Fruit fly (Drosophila melanogaster) whole organism, embryonic: ENCODE measurements around the gene CG5180.

ENCODE experiments used
- Asciz ChIP-seq: fragments of 200-800 bp; sonication (Bioruptor generic); optimal IDR thresholded peaks from 2 replicates; lab custom pipeline; 2017; ENCODE audit warnings: missing biosample characterization, mild to moderate bottlenecking, missing genetic modification characterization, missing genetic modification reagents
- Atf3 ChIP-seq: fragments of 200-800 bp; sonication (Bioruptor generic); optimal IDR thresholded peaks from 3 replicates; lab custom pipeline; 2016; ENCODE audit warnings: missing biosample characterization, missing genetic modification characterization
- BtbVII ChIP-seq: fragments of 200-800 bp; sonication (Bioruptor generic); optimal IDR thresholded peaks from 3 replicates; lab custom pipeline; 2017; ENCODE audit warnings: missing biosample characterization, mild to moderate bottlenecking, missing genetic modification characterization
- C15 ChIP-seq: fragments of 200-800 bp; sonication (Bioruptor generic); IDR thresholded peaks from 3 replicates; pipeline ENCODE4 v1.3.6; 2022; ENCODE audit warnings: missing biosample characterization, missing genetic modification characterization
- CG10274 ChIP-seq: fragments of 200-800 bp; sonication (Bioruptor generic); optimal IDR thresholded peaks from 3 replicates; lab custom pipeline; 2017; ENCODE audit warnings: missing biosample characterization, mild to moderate bottlenecking, missing genetic modification characterization
- CG10543 ChIP-seq: fragments of 200-800 bp; sonication (Bioruptor generic); optimal IDR thresholded peaks from 3 replicates; lab custom pipeline; 2017; ENCODE audit warnings: missing biosample characterization, mild to moderate bottlenecking, missing genetic modification characterization, moderate library complexity
- CG10654 ChIP-seq: fragments of 200-800 bp; sonication (Bioruptor generic); optimal IDR thresholded peaks from 2 replicates; lab custom pipeline; 2016; ENCODE audit warnings: missing biosample characterization, missing genetic modification characterization
- CG11456 ChIP-seq: fragments of 200-800 bp; sonication (Bioruptor generic); IDR thresholded peaks from 3 replicates; pipeline ENCODE4 v1.3.6; 2022; ENCODE audit warnings: missing biosample characterization, missing genetic modification characterization
- CG12744 ChIP-seq: fragments of 200-800 bp; sonication (Bioruptor generic); optimal IDR thresholded peaks from 2 replicates; lab custom pipeline; 2016; ENCODE audit warnings: missing biosample characterization, missing genetic modification characterization
- CG14710 ChIP-seq: fragments of 200-800 bp; sonication (Bioruptor generic); optimal IDR thresholded peaks from 3 replicates; lab custom pipeline; 2019; ENCODE audit warnings: missing biosample characterization, mild to moderate bottlenecking, missing genetic modification characterization, moderate library complexity
- CG17568 ChIP-seq: fragments of 200-800 bp; sonication (Bioruptor generic); optimal IDR thresholded peaks from 2 replicates; lab custom pipeline; 2018; ENCODE audit warnings: missing biosample characterization, mild to moderate bottlenecking, missing genetic modification characterization, moderate library complexity
- CG2199 ChIP-seq: fragments of 200-800 bp; sonication (Bioruptor generic); IDR thresholded peaks from 3 replicates; pipeline ENCODE4 v1.3.6; 2022; ENCODE audit warnings: missing biosample characterization, missing genetic modification characterization
- CG2875 ChIP-seq: fragments of 200-800 bp; sonication (Bioruptor generic); optimal IDR thresholded peaks from 2 replicates; lab custom pipeline; 2017; ENCODE audit warnings: missing biosample characterization, mild to moderate bottlenecking, missing genetic modification characterization, missing genetic modification reagents
- CG30431 ChIP-seq: fragments of 200-800 bp; sonication (Bioruptor generic); optimal IDR thresholded peaks from 2 replicates; lab custom pipeline; 2017; ENCODE audit warnings: missing biosample characterization, missing genetic modification characterization
- CG31441 ChIP-seq: fragments of 200-800 bp; sonication (Bioruptor generic); IDR thresholded peaks from 2 replicates; pipeline ENCODE4 v1.3.6; 2022; ENCODE audit warnings: missing biosample characterization, missing genetic modification characterization
- CG3838 ChIP-seq: fragments of 200-800 bp; sonication (Bioruptor generic); optimal IDR thresholded peaks from 3 replicates; lab custom pipeline; 2016; ENCODE audit warnings: missing biosample characterization, missing genetic modification characterization
- CG3995 ChIP-seq: fragments of 200-800 bp; sonication (Bioruptor generic); optimal IDR thresholded peaks from 3 replicates; lab custom pipeline; 2016; ENCODE audit warnings: missing biosample characterization, missing genetic modification characterization
- CG4424 ChIP-seq: fragments of 200-800 bp; sonication (Bioruptor generic); optimal IDR thresholded peaks from 3 replicates; lab custom pipeline; 2016; ENCODE audit warnings: missing biosample characterization, missing genetic modification characterization
- CG4617 ChIP-seq: fragments of 200-800 bp; sonication (Bioruptor generic); optimal IDR thresholded peaks from 3 replicates; lab custom pipeline; 2016; ENCODE audit warnings: missing biosample characterization, missing genetic modification characterization, borderline replicate concordance
- CG8089 ChIP-seq: fragments of 200-800 bp; sonication (Bioruptor generic); optimal IDR thresholded peaks from 3 replicates; lab custom pipeline; 2016; ENCODE audit warnings: missing biosample characterization, missing genetic modification characterization
- CG8281 ChIP-seq: fragments of 200-800 bp; sonication (Bioruptor generic); optimal IDR thresholded peaks from 2 replicates; lab custom pipeline; 2018; ENCODE audit warnings: missing biosample characterization, mild to moderate bottlenecking, missing genetic modification characterization, moderate library complexity
- Chrac-16 ChIP-seq: fragments of 200-800 bp; sonication (Bioruptor generic); optimal IDR thresholded peaks from 3 replicates; lab custom pipeline; 2016; ENCODE audit warnings: missing biosample characterization, missing genetic modification characterization
- E2f2 ChIP-seq: fragments of 200-800 bp; sonication (Bioruptor generic); IDR thresholded peaks from 2 replicates; pipeline ENCODE4 v1.3.6; 2022; ENCODE audit warnings: missing biosample characterization, missing genetic modification characterization
- Ets65A ChIP-seq: fragments of 200-800 bp; sonication (Bioruptor generic); peaks from one replicate; lab custom pipeline; 2016; ENCODE audit warnings: missing biosample characterization, missing genetic modification characterization
- HHEX ChIP-seq: fragments of 200-800 bp; sonication (Bioruptor generic); optimal IDR thresholded peaks from 3 replicates; lab custom pipeline; 2017; ENCODE audit warnings: missing biosample characterization, mild to moderate bottlenecking, missing genetic modification characterization, missing genetic modification reagents
- MESR4 ChIP-seq: fragments of 200-800 bp; sonication (Bioruptor generic); optimal IDR thresholded peaks from 2 replicates; lab custom pipeline; 2018; ENCODE audit warnings: missing biosample characterization, mild to moderate bottlenecking, missing genetic modification characterization, moderate library complexity
- MTF-1 ChIP-seq: fragments of 200-800 bp; sonication (Bioruptor generic); optimal IDR thresholded peaks from 2 replicates; lab custom pipeline; 2018; ENCODE audit warnings: missing biosample characterization, mild to moderate bottlenecking, missing genetic modification characterization, borderline replicate concordance
- Mrtf ChIP-seq: fragments of 200-800 bp; sonication (Bioruptor generic); IDR thresholded peaks from 3 replicates; pipeline ENCODE4 v1.3.6; 2022; ENCODE audit warnings: missing biosample characterization, missing genetic modification characterization
- NK7.1 ChIP-seq: fragments of 200-800 bp; sonication (Bioruptor generic); optimal IDR thresholded peaks from 3 replicates; lab custom pipeline; 2016; ENCODE audit warnings: missing biosample characterization, missing genetic modification characterization
- Scr ChIP-seq: fragments of 200-800 bp; sonication (Bioruptor generic); IDR thresholded peaks from 2 replicates; pipeline ENCODE4 v1.3.6; 2022; ENCODE audit warnings: missing biosample characterization, missing genetic modification characterization; ENCODE audit not compliant: partially characterized antibody
- Sin3A ChIP-seq: fragments of >200 bp; optimal IDR thresholded peaks from 2 replicates; lab custom pipeline; 2018
- ab ChIP-seq: fragments of 200-800 bp; sonication (Bioruptor generic); optimal IDR thresholded peaks from 2 replicates; lab custom pipeline; 2016; ENCODE audit warnings: missing biosample characterization, missing genetic modification characterization
- amos ChIP-seq: fragments of 200-800 bp; sonication (Bioruptor generic); IDR thresholded peaks from 2 replicates; pipeline ENCODE4 v1.3.6; 2022; ENCODE audit warnings: missing biosample characterization, missing genetic modification characterization; ENCODE audit not compliant: partially characterized antibody
- ato ChIP-seq: fragments of 200-800 bp; sonication (Bioruptor generic); IDR thresholded peaks from 2 replicates; pipeline ENCODE4 v1.3.6; 2022; ENCODE audit warnings: missing biosample characterization, missing genetic modification characterization; ENCODE audit not compliant: partially characterized antibody
- ci ChIP-seq: fragments of 200-800 bp; sonication (Bioruptor generic); IDR thresholded peaks from 3 replicates; pipeline ENCODE4 v1.3.6; 2022; ENCODE audit warnings: missing biosample characterization, missing genetic modification characterization
- crp ChIP-seq, 2 experiments: fragments of 200-800 bp; sonication (Bioruptor generic); optimal IDR thresholded peaks; 2 replicates in 1 of 2; 3 replicates in 1 of 2; lab custom pipeline; 2017; ENCODE audit warnings: missing biosample characterization in 2 of 2, missing genetic modification characterization in 2 of 2, mild to moderate bottlenecking in 1 of 2, moderate library complexity in 1 of 2
- gce ChIP-seq: fragments of 200-800 bp; sonication (Bioruptor generic); IDR thresholded peaks from 3 replicates; pipeline ENCODE4 v1.3.6; 2022; ENCODE audit warnings: missing biosample characterization, missing genetic modification characterization
- ind ChIP-seq: fragments of 200-800 bp; sonication (Bioruptor generic); optimal IDR thresholded peaks from 3 replicates; lab custom pipeline; 2016; ENCODE audit warnings: missing biosample characterization, missing genetic modification characterization
- lilli ChIP-seq: fragments of 200-800 bp; sonication (Bioruptor generic); optimal IDR thresholded peaks from 3 replicates; lab custom pipeline; 2016; ENCODE audit warnings: missing biosample characterization, missing genetic modification characterization
- nmo ChIP-seq: fragments of 200-800 bp; sonication (Bioruptor generic); optimal IDR thresholded peaks from 2 replicates; lab custom pipeline; 2018; ENCODE audit warnings: missing biosample characterization, mild to moderate bottlenecking, missing genetic modification characterization, moderate library complexity
- oc ChIP-seq: fragments of 200-800 bp; sonication (Bioruptor generic); optimal IDR thresholded peaks from 2 replicates; lab custom pipeline; 2018; ENCODE audit warnings: missing biosample characterization, mild to moderate bottlenecking, missing genetic modification characterization, moderate library complexity
- otp ChIP-seq: fragments of 200-800 bp; sonication (Bioruptor generic); IDR thresholded peaks from 3 replicates; pipeline ENCODE4, ENCODE4 v1.3.6; 2022; ENCODE audit warnings: missing biosample characterization, missing genetic modification characterization
- scrt ChIP-seq: fragments of 200-800 bp; sonication (Bioruptor generic); optimal IDR thresholded peaks from 2 replicates; lab custom pipeline; 2018; ENCODE audit warnings: missing biosample characterization, mild to moderate bottlenecking, missing genetic modification characterization, moderate library complexity
- slou ChIP-seq: fragments of 200-800 bp; sonication (Bioruptor generic); optimal IDR thresholded peaks from 3 replicates; lab custom pipeline; 2016; ENCODE audit warnings: missing biosample characterization, missing genetic modification characterization
- tna ChIP-seq: fragments of 200-800 bp; sonication (Bioruptor generic); IDR thresholded peaks from 2 replicates; pipeline ENCODE4 v1.3.6; 2022; ENCODE audit warnings: missing biosample characterization, missing genetic modification characterization; ENCODE audit not compliant: partially characterized antibody
- wek ChIP-seq: fragments of 200-800 bp; sonication (Bioruptor generic); optimal IDR thresholded peaks from 3 replicates; lab custom pipeline; 2018; ENCODE audit warnings: missing biosample characterization, mild to moderate bottlenecking, missing genetic modification characterization, moderate library complexity

The CG5180 gene

DNA sequence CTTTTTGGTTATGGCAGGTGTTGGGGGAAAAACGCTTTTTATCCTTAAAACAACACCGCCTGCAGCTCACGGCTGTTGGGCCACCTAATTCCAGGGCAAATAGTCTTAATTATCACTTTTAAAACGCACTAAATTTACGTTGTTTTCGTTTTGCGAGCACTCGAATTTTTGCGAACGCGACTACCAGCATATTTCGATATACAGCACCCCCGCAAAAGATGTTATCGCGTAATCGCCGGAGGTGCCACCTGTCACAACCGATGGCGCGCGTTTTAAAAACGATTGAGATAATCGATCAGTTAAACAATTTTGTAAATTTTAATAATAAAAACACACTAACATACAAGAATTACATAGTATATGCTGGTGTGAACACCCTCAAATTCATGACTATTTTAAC, 5.6 kb upstream of the CG5180 start, which contains the start of gene Stat92E (continued):
- TF ChIP-seq scrt (GFP tag; lab: Kevin White, UChicago) (no peak), otp (GFP tag; lab: Robert Waterston, UW) (no peak), ci (0 out of 3 replicates have a peak, but pooled peaks have one; percentile 6), Scr (peak; percentile 37; the same call in 1 of the 2 replicates), oc (tag; lab: Kevin White, UChicago) (no peak), HHEX (GFP tag; lab: Kevin White, UChicago) (no peak), lilli (GFP tag; lab: Kevin White, UChicago) (no peak), Atf3 (no peak), CG2875 (GFP tag; lab: Kevin White, UChicago) (no peak), slou (GFP tag; lab: Kevin White, UChicago) (no peak), CG30431 (GFP tag; lab: Kevin White, UChicago) (no peak), MESR4 (no peak), CG10274 (GFP tag; lab: Kevin White, UChicago) (no peak), Chrac-16 (GFP tag; lab: Kevin White, UChicago) (no peak), gce (GFP tag; lab: Robert Waterston, UW) (no peak), CG3838 (GFP tag; lab: Kevin White, UChicago) (no peak), crp (GFP tag; optimal IDR thresholded peaks at IDR 0.05; lab: Kevin White, UChicago) (no peak), CG2199 (GFP tag; lab: Robert Waterston, UW) (0 out of 3 replicates have a peak, but pooled peaks have one; percentile 17), NK7.1 (GFP tag; lab: Kevin White, UChicago) (no peak), MTF-1 (GFP tag; lab: Kevin White, UChicago) (no peak), BtbVII (no peak), CG12744 (GFP tag; lab: Kevin White, UChicago) (no peak), amos (GFP tag; lab: Robert Waterston, UW) (peak; percentile 22; the same call in 1 of the 2 replicates), CG4617 (GFP tag; lab: Kevin White, UChicago) (peak; percentile 42), Asciz (GFP tag; lab: Kevin White, UChicago) (no peak), Sin3A (lab: Kevin White, UChicago) (no peak), wek (GFP tag; lab: Kevin White, UChicago) (no peak)

DNA sequence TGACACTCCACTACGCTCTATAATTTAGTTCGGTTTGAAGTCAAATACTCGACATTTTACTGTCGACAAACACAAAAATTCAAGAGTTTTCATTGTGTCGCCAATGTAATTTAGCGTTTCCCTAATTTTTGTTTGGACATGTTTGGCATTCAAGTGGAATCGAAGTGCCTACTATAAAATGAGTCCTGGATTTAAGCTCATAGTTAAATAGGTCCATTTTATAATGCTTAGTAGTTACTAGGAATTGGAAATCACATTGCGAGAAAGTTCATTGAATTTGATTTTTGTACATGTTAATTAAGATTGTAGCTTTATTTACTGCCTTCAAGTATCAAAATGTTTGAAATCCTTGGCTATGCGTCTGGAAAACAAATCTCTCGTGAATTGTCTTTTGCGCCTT, 3.4 kb upstream of the CG5180 start, which contains the start of gene att-ORFB:
Gene att-ORFB, minus strand, starts transcription at position 101 of the 400 bp plus-strand sequence.
- TF ChIP-seq CG31441 (GFP tag; lab: Robert Waterston, UW) = no peak
- TF ChIP-seq CG4424 (GFP tag; lab: Kevin White, UChicago) = no peak
- TF ChIP-seq tna = no peak
- no peak for TF ChIP-seq ab
- TF ChIP-seq CG14710 = no peak
- TF ChIP-seq Ets65A = no peak
- no peak for TF ChIP-seq Mrtf (GFP tag; lab: Robert Waterston, UW)
- TF ChIP-seq CG8089 (GFP tag; lab: Kevin White, UChicago) = no peak
- no peak for TF ChIP-seq CG10654 (GFP tag; lab: Kevin White, UChicago)
- TF ChIP-seq CG3995 = no peak
- TF ChIP-seq E2f2 (GFP tag; lab: Robert Waterston, UW) = no peak
- no peak for TF ChIP-seq CG10543 (GFP tag; lab: Kevin White, UChicago)
- TF ChIP-seq CG17568 (GFP tag; lab: Kevin White, UChicago) = no peak
- TF ChIP-seq CG11456 (GFP tag; lab: Robert Waterston, UW) = no peak
- no peak for TF ChIP-seq ato (GFP tag; lab: Robert Waterston, UW)
- no peak for TF ChIP-seq nmo (GFP tag; lab: Kevin White, UChicago)
- no peak for TF ChIP-seq ind
- TF ChIP-seq CG8281 (tag; lab: Kevin White, UChicago) = no peak
- no peak for TF ChIP-seq C15 (GFP tag; lab: Robert Waterston, UW)
